Worm (Caenorhabditis elegans) whole organism, L4 larva: Measurements from ENCODE around the gene twk-10.

Source experiments
- daf-19 ChIP-seq: fragments of 200-800 bp; sonication (Bioruptor generic); conservative IDR thresholded peaks from 2 replicates; pipeline ENCODE4 v1.3.6; 2022; ENCODE audit warnings: missing genetic modification characterization, missing compliant biosample characterization
- dmd-8 ChIP-seq: fragments of 200-800 bp; sonication (Bioruptor generic); IDR thresholded peaks from 2 replicates; pipeline ENCODE4 v1.3.6; 2022; ENCODE audit warnings: missing genetic modification characterization, missing compliant biosample characterization
- dpl-1 ChIP-seq: fragments of 150-350 bp; optimal IDR thresholded peaks from 2 replicates; lab custom pipeline; 2014; ENCODE audit warnings: missing biosample characterization, missing genetic modification reagents, missing genetic modification characterization
- jun-1 ChIP-seq: fragments of 150-350 bp; optimal IDR thresholded peaks from 2 replicates; lab custom pipeline; 2014; ENCODE audit warnings: missing biosample characterization, missing genetic modification reagents, missing genetic modification characterization
- lin-13 ChIP-seq: fragments of 150-350 bp; optimal IDR thresholded peaks from 2 replicates; lab custom pipeline; 2014; ENCODE audit warnings: missing biosample characterization, missing genetic modification reagents, missing genetic modification characterization
- mep-1 ChIP-seq: fragments of 150-350 bp; sonication (generic microtip); optimal IDR thresholded peaks from 3 replicates; lab custom pipeline; 2014; ENCODE audit warnings: missing biosample characterization, missing genetic modification characterization
- mxl-3 ChIP-seq: fragments of 200-800 bp; sonication (Bioruptor generic); optimal IDR thresholded peaks from 2 replicates; lab custom pipeline; 2018; ENCODE audit warnings: mild to moderate bottlenecking, missing genetic modification characterization, missing compliant biosample characterization
- nhr-11 ChIP-seq: fragments of 150-350 bp; optimal IDR thresholded peaks from 2 replicates; lab custom pipeline; 2014; ENCODE audit warnings: missing biosample characterization, missing genetic modification characterization
- nhr-6 ChIP-seq: fragments of 150-350 bp; optimal IDR thresholded peaks from 2 replicates; lab custom pipeline; 2014; ENCODE audit warnings: missing biosample characterization, missing genetic modification characterization
- unc-62 ChIP-seq, 3 experiments: fragments of 150-350 bp in 1 of 3; sonication (generic microtip); optimal IDR thresholded peaks in 2 of 3; peaks in 1 of 3; 1 replicate in 1 of 3; 2 replicates in 2 of 3; lab custom pipeline; 2014 to 2017; ENCODE audit warnings: missing biosample characterization in 3 of 3, missing genetic modification characterization in 3 of 3, missing genetic modification reagents in 3 of 3, missing genotype in 1 of 3
- zag-1 ChIP-seq: fragments of 150-350 bp; optimal IDR thresholded peaks from 2 replicates; lab custom pipeline; 2014; ENCODE audit warnings: missing biosample characterization, missing genetic modification characterization

ce11 chrV:6558103-6558502, 6.0 kb downstream of the twk-10 start, which contains the start of gene spp-20:
- TF ChIP-seq dpl-1 (GFP tag; lab: Kevin White, UChicago), result no peak
- TF ChIP-seq jun-1 (tag; lab: Kevin White, UChicago), result no peak
- TF ChIP-seq mep-1, result no peak
- TF ChIP-seq mxl-3 (GFP tag; lab: Kevin White, UChicago), result no peak
- TF ChIP-seq lin-13, result no peak
- TF ChIP-seq zag-1 (tag; lab: Kevin White, UChicago), result no peak
- TF ChIP-seq daf-19, result no peak
- TF ChIP-seq nhr-6, result no peak
- no peak for TF ChIP-seq nhr-11 (tag; lab: Kevin White, UChicago)
- no peak for TF ChIP-seq dmd-8 (GFP tag; lab: Robert Waterston, UW)
- no peak for TF ChIP-seq unc-62 (GFP tag; optimal IDR thresholded peaks at IDR 0.05 in 1 of 2; lab: Kevin White, UChicago)
- TF ChIP-seq unc-62 (tag; optimal IDR thresholded peaks at IDR 0.05; lab: Kevin White, UChicago), result no peak
